Fruit fly (Drosophila melanogaster) whole organism, embryonic: ENCODE results near the gene MESK4.

Experiments used
- Asciz ChIP-seq: fragments of 200-800 bp; sonication (Bioruptor generic); optimal IDR thresholded peaks from 2 replicates; lab custom pipeline; 2017; ENCODE audit warnings: missing biosample characterization, mild to moderate bottlenecking, missing genetic modification characterization, missing genetic modification reagents
- Atf3 ChIP-seq: fragments of 200-800 bp; sonication (Bioruptor generic); optimal IDR thresholded peaks from 3 replicates; lab custom pipeline; 2016; ENCODE audit warnings: missing biosample characterization, missing genetic modification characterization
- CG10209 ChIP-seq: fragments of 200-800 bp; sonication (Bioruptor generic); optimal IDR thresholded peaks from 3 replicates; lab custom pipeline; 2017; ENCODE audit warnings: missing biosample characterization, mild to moderate bottlenecking, missing genetic modification characterization, missing genetic modification reagents
- CG10462 ChIP-seq: fragments of 200-800 bp; sonication (Bioruptor generic); optimal IDR thresholded peaks from 2 replicates; lab custom pipeline; 2016; ENCODE audit warnings: missing biosample characterization, missing genetic modification characterization
- CG12071 ChIP-seq: fragments of 200-800 bp; sonication (Bioruptor generic); optimal IDR thresholded peaks from 3 replicates; lab custom pipeline; 2018; ENCODE audit warnings: missing biosample characterization, mild to moderate bottlenecking, missing genetic modification characterization
- CG12219 ChIP-seq: fragments of 200-800 bp; sonication (Bioruptor generic); optimal IDR thresholded peaks from 3 replicates; lab custom pipeline; 2018; ENCODE audit warnings: missing biosample characterization, mild to moderate bottlenecking, missing genetic modification characterization
- CG12942 ChIP-seq: fragments of 200-800 bp; sonication (Bioruptor generic); optimal IDR thresholded peaks from 3 replicates; lab custom pipeline; 2016; ENCODE audit warnings: missing biosample characterization, missing genetic modification characterization
- CG14441 ChIP-seq: fragments of 200-800 bp; sonication (Bioruptor generic); IDR thresholded peaks from 2 replicates; pipeline ENCODE4 v1.3.6; 2022; ENCODE audit warnings: missing biosample characterization, missing genetic modification characterization
- CG15011 ChIP-seq: fragments of 200-800 bp; sonication (Bioruptor generic); optimal IDR thresholded peaks from 3 replicates; lab custom pipeline; 2018; ENCODE audit warnings: missing biosample characterization, mild to moderate bottlenecking, missing genetic modification characterization
- CG16863 ChIP-seq: fragments of 200-800 bp; sonication (Bioruptor generic); optimal IDR thresholded peaks from 3 replicates; lab custom pipeline; 2016; ENCODE audit warnings: missing biosample characterization, missing genetic modification characterization
- CG17361 ChIP-seq: fragments of 200-800 bp; sonication (Bioruptor generic); IDR thresholded peaks from 3 replicates; pipeline ENCODE4 v1.3.6; 2022; ENCODE audit warnings: missing biosample characterization, missing genetic modification characterization
- CG17385 ChIP-seq: fragments of 200-800 bp; sonication (Bioruptor generic); optimal IDR thresholded peaks from 3 replicates; lab custom pipeline; 2018; ENCODE audit warnings: missing biosample characterization, mild to moderate bottlenecking, missing genetic modification characterization
- CG18011 ChIP-seq: fragments of 200-800 bp; sonication (Bioruptor generic); optimal IDR thresholded peaks from 2 replicates; lab custom pipeline; 2017; ENCODE audit warnings: missing biosample characterization, missing genetic modification characterization, mild to moderate bottlenecking, moderate library complexity, missing genotype
- CG18599 ChIP-seq: fragments of 200-800 bp; sonication (Bioruptor generic); optimal IDR thresholded peaks from 3 replicates; lab custom pipeline; 2017; ENCODE audit warnings: missing biosample characterization, missing genetic modification characterization, mild to moderate bottlenecking, moderate library complexity, missing genetic modification reagents
- CG31441 ChIP-seq: fragments of 200-800 bp; sonication (Bioruptor generic); IDR thresholded peaks from 2 replicates; pipeline ENCODE4 v1.3.6; 2022; ENCODE audit warnings: missing biosample characterization, missing genetic modification characterization
- CG32772 ChIP-seq: fragments of 200-800 bp; sonication (Bioruptor generic); IDR thresholded peaks from 2 replicates; pipeline ENCODE4 v1.3.6; 2022; ENCODE audit warnings: missing biosample characterization, missing genetic modification characterization
- CG34224 ChIP-seq: fragments of 200-800 bp; sonication (Bioruptor generic); IDR thresholded peaks from 3 replicates; pipeline ENCODE4 v1.3.6; 2022; ENCODE audit warnings: missing biosample characterization, missing genetic modification characterization; ENCODE audit not compliant: partially characterized antibody
- CG34376 ChIP-seq: fragments of 200-800 bp; sonication (Bioruptor generic); optimal IDR thresholded peaks from 2 replicates; lab custom pipeline; 2018; ENCODE audit warnings: missing biosample characterization, mild to moderate bottlenecking, missing genetic modification characterization
- CG6791 ChIP-seq: fragments of 200-800 bp; sonication (Bioruptor generic); IDR thresholded peaks from 3 replicates; pipeline ENCODE4 v1.3.6; 2022; ENCODE audit warnings: missing biosample characterization, missing genetic modification characterization; ENCODE audit not compliant: partially characterized antibody
- CG7987 ChIP-seq: fragments of 200-800 bp; sonication (Bioruptor generic); optimal IDR thresholded peaks from 2 replicates; lab custom pipeline; 2018; ENCODE audit warnings: missing biosample characterization, mild to moderate bottlenecking, missing genetic modification characterization, moderate library complexity
- CG8290 ChIP-seq, 3 experiments: fragments of 200-800 bp; sonication (Bioruptor generic); optimal IDR thresholded peaks; 2 replicates each; lab custom pipeline; 2016 to 2019; ENCODE audit warnings: missing biosample characterization in 3 of 3, missing genetic modification characterization in 3 of 3, mild to moderate bottlenecking in 2 of 3, moderate library complexity in 1 of 3
- CTCF ChIP-seq: fragments of 200-800 bp; sonication (Bioruptor generic); optimal IDR thresholded peaks from 2 replicates; lab custom pipeline; 2017; ENCODE audit warnings: missing biosample characterization, mild to moderate bottlenecking, missing genetic modification characterization, moderate library complexity
- D ChIP-seq, 2 experiments: fragments of 200-800 bp in 1 of 2; fragments of >200 bp in 1 of 2; sonication (Bioruptor generic) in 1 of 2; optimal IDR thresholded peaks; 2 replicates in 1 of 2; 3 replicates in 1 of 2; lab custom pipeline; 2017; ENCODE audit warnings: mild to moderate bottlenecking in 1 of 2, missing biosample characterization in 1 of 2, missing genetic modification characterization in 1 of 2, missing genetic modification reagents in 1 of 2
- Fer2 ChIP-seq: fragments of 200-800 bp; sonication (Bioruptor generic); optimal IDR thresholded peaks from 2 replicates; lab custom pipeline; 2018; ENCODE audit warnings: missing biosample characterization, mild to moderate bottlenecking, missing genetic modification characterization, moderate library complexity
- H15 ChIP-seq: fragments of 200-800 bp; sonication (Bioruptor generic); IDR thresholded peaks from 3 replicates; pipeline ENCODE4 v1.3.6; 2022; ENCODE audit warnings: missing biosample characterization, missing genetic modification characterization
- Hr78 ChIP-seq, 2 experiments: fragments of 200-800 bp in 1 of 2; fragments of >200 bp in 1 of 2; sonication (Bioruptor generic) in 1 of 2; optimal IDR thresholded peaks; 2 replicates each; lab custom pipeline; 2017 to 2019; ENCODE audit warnings: missing biosample characterization in 2 of 2, missing genetic modification characterization in 2 of 2, mild to moderate bottlenecking in 1 of 2, moderate library complexity in 1 of 2
- Lpt ChIP-seq: fragments of >200 bp; optimal IDR thresholded peaks from 2 replicates; lab custom pipeline; 2018; ENCODE audit warnings: missing biosample characterization, missing genetic modification characterization
- Med ChIP-seq: fragments of 200-800 bp; sonication (Bioruptor generic); peaks from one replicate; lab custom pipeline; 2016; ENCODE audit warnings: missing biosample characterization, missing genetic modification characterization, mild to moderate bottlenecking, inconsistent platforms, moderate library complexity
- NFAT ChIP-seq: fragments of 200-800 bp; sonication (Bioruptor generic); IDR thresholded peaks from 2 replicates; pipeline ENCODE4 v1.3.6; 2022; ENCODE audit warnings: missing biosample characterization, missing genetic modification characterization
- Nf-YC ChIP-seq: fragments of 200-800 bp; optimal IDR thresholded peaks from 3 replicates; lab custom pipeline; 2019; ENCODE audit warnings: missing biosample characterization, mild to moderate bottlenecking, missing genetic modification characterization, moderate library complexity
- Pdp1 ChIP-seq, 2 experiments: fragments of 200-800 bp; sonication (Bioruptor generic); optimal IDR thresholded peaks; 3 replicates each; lab custom pipeline; 2016; ENCODE audit warnings: missing biosample characterization in 2 of 2, missing genetic modification characterization in 2 of 2, mild to moderate bottlenecking in 1 of 2, moderate library complexity in 1 of 2
- Taf1 ChIP-seq: fragments of 200-800 bp; sonication (Bioruptor generic); IDR thresholded peaks from 2 replicates; pipeline ENCODE4 v1.3.6; 2022; ENCODE audit warnings: missing biosample characterization, missing genetic modification characterization
- cwo ChIP-seq: fragments of 200-800 bp; sonication (Bioruptor generic); optimal IDR thresholded peaks from 3 replicates; lab custom pipeline; 2017; ENCODE audit warnings: missing biosample characterization, missing genetic modification characterization, mild to moderate bottlenecking, moderate library complexity, missing genetic modification reagents
- eve ChIP-seq, 2 experiments: fragments of >200 bp; optimal IDR thresholded peaks; 2 replicates each; lab custom pipeline; 2017; ENCODE audit warnings: missing biosample characterization in 2 of 2, missing genetic modification characterization in 2 of 2
- gce ChIP-seq: fragments of 200-800 bp; sonication (Bioruptor generic); IDR thresholded peaks from 3 replicates; pipeline ENCODE4 v1.3.6; 2022; ENCODE audit warnings: missing biosample characterization, missing genetic modification characterization
- gro ChIP-seq: fragments of 200-800 bp; sonication (Bioruptor generic); optimal IDR thresholded peaks from 2 replicates; lab custom pipeline; 2016; ENCODE audit warnings: missing biosample characterization, missing genetic modification characterization
- jumu ChIP-seq: fragments of 200-800 bp; sonication (Bioruptor generic); optimal IDR thresholded peaks from 3 replicates; lab custom pipeline; 2016; ENCODE audit warnings: missing biosample characterization, missing genetic modification characterization
- kay ChIP-seq: fragments of 200-800 bp; sonication (Bioruptor generic); optimal IDR thresholded peaks from 2 replicates; lab custom pipeline; 2016; ENCODE audit warnings: missing biosample characterization, missing genetic modification characterization
- lab ChIP-seq: fragments of 200-800 bp; sonication (Bioruptor generic); optimal IDR thresholded peaks from 3 replicates; lab custom pipeline; 2017; ENCODE audit warnings: missing biosample characterization, missing genetic modification characterization, mild to moderate bottlenecking, moderate library complexity, missing genetic modification reagents
- lbe ChIP-seq: fragments of 200-800 bp; sonication (Bioruptor generic); optimal IDR thresholded peaks from 2 replicates; lab custom pipeline; 2016; ENCODE audit warnings: missing biosample characterization, mild to moderate bottlenecking, missing genetic modification characterization
- nom ChIP-seq: fragments of 200-800 bp; sonication (Bioruptor generic); optimal IDR thresholded peaks from 2 replicates; lab custom pipeline; 2017; ENCODE audit warnings: missing biosample characterization, missing genetic modification characterization, mild to moderate bottlenecking, moderate library complexity, missing genetic modification reagents
- onecut ChIP-seq: fragments of 200-800 bp; sonication (Bioruptor generic); IDR thresholded peaks from 2 replicates; pipeline ENCODE4 v1.3.6; 2022; ENCODE audit warnings: missing biosample characterization, missing genetic modification characterization
- pzg ChIP-seq: fragments of 200-800 bp; sonication (Bioruptor generic); optimal IDR thresholded peaks from 3 replicates; lab custom pipeline; 2018; ENCODE audit warnings: missing biosample characterization, mild to moderate bottlenecking, missing genetic modification characterization, moderate library complexity
- scrt ChIP-seq: fragments of 200-800 bp; sonication (Bioruptor generic); optimal IDR thresholded peaks from 2 replicates; lab custom pipeline; 2018; ENCODE audit warnings: missing biosample characterization, mild to moderate bottlenecking, missing genetic modification characterization, moderate library complexity
- sd ChIP-seq: fragments of 200-800 bp; sonication (Bioruptor generic); optimal IDR thresholded peaks from 3 replicates; lab custom pipeline; 2018; ENCODE audit warnings: missing biosample characterization, mild to moderate bottlenecking, missing genetic modification characterization, moderate library complexity
- sr ChIP-seq: fragments of 200-800 bp; sonication (Bioruptor generic); IDR thresholded peaks from 3 replicates; pipeline ENCODE4 v1.3.6; 2022; ENCODE audit warnings: missing biosample characterization, missing genetic modification characterization
- toy ChIP-seq: fragments of 200-800 bp; sonication (Bioruptor generic); IDR thresholded peaks from 2 replicates; pipeline ENCODE4 v1.3.6; 2022; ENCODE audit warnings: missing biosample characterization, missing genetic modification characterization
- trem ChIP-seq: fragments of 200-800 bp; optimal IDR thresholded peaks from 3 replicates; lab custom pipeline; 2019; ENCODE audit warnings: missing biosample characterization, mild to moderate bottlenecking, missing genetic modification characterization, moderate library complexity
- unc-4 ChIP-seq: fragments of 200-800 bp; sonication (Bioruptor generic); IDR thresholded peaks from 2 replicates; pipeline ENCODE4 v1.3.6; 2022; ENCODE audit warnings: missing biosample characterization, missing genetic modification characterization; ENCODE audit not compliant: partially characterized antibody

MESK4 gene

dm6 chr3R:16982108-16982707, 6.4 kb upstream of the MESK4 start, which contains the start of gene AhcyL2 (continued):
- peak; percentile 48 for TF ChIP-seq lab (GFP tag; lab: Kevin White, UChicago)
- TF ChIP-seq CG34376 (GFP tag; lab: Kevin White, UChicago) = peak; percentile 91
- TF ChIP-seq CG14441 = 0 out of 2 replicates have a peak, but pooled peaks have one; percentile 38
- no peak for TF ChIP-seq CG16863 (GFP tag; lab: Kevin White, UChicago)
- no peak for TF ChIP-seq CG12219 (GFP tag; lab: Kevin White, UChicago)
- peak in 1 of 2 experiments; percentile 27 for TF ChIP-seq eve (GFP tag; optimal IDR thresholded peaks at IDR 0.05; lab: Kevin White, UChicago)
- peak; percentile 14 for TF ChIP-seq CG18599 (GFP tag; lab: Kevin White, UChicago)
- no peak for TF ChIP-seq CG31441 (GFP tag; lab: Robert Waterston, UW)
- peak in 1 of 2 experiments; percentile 95 for TF ChIP-seq Hr78 (GFP tag; optimal IDR thresholded peaks at IDR 0.05; lab: Kevin White, UChicago)
- no peak for TF ChIP-seq D (optimal IDR thresholded peaks at IDR 0.05; lab: Kevin White, UChicago)
- TF ChIP-seq D (GFP tag; optimal IDR thresholded peaks at IDR 0.05; lab: Kevin White, UChicago) = no peak
- TF ChIP-seq Taf1 (GFP tag; lab: Robert Waterston, UW) = no peak
- TF ChIP-seq CG10462 (GFP tag; lab: Kevin White, UChicago) = no peak
- no peak for TF ChIP-seq CG32772 (GFP tag; lab: Robert Waterston, UW)
- TF ChIP-seq lbe (GFP tag; lab: Kevin White, UChicago) = peak; percentile 3
- TF ChIP-seq cwo = peak; percentile 42
- peak; percentile 60 for TF ChIP-seq sd (tag; lab: Kevin White, UChicago)
- TF ChIP-seq CG8290 (GFP tag; optimal IDR thresholded peaks at IDR 0.05; lab: Kevin White, UChicago) = no peak
- peak in 1 of 2 experiments; percentile 6 for TF ChIP-seq CG8290 (tag; optimal IDR thresholded peaks at IDR 0.05; lab: Kevin White, UChicago)
- peak; percentile 18 for TF ChIP-seq CG12071 (GFP tag; lab: Kevin White, UChicago)
- peak; percentile 24 for TF ChIP-seq nom (GFP tag; lab: Kevin White, UChicago)
- no peak for TF ChIP-seq NFAT (GFP tag; lab: Robert Waterston, UW)
- TF ChIP-seq onecut (GFP tag; lab: Robert Waterston, UW) = 0 out of 2 replicates have a peak, but pooled peaks have one; percentile 13
- no peak for TF ChIP-seq H15 (GFP tag; lab: Robert Waterston, UW)
- TF ChIP-seq CG12942 (GFP tag; lab: Kevin White, UChicago) = no peak
- peak in 1 of 2 experiments; percentile 61 for TF ChIP-seq Pdp1 (GFP tag; optimal IDR thresholded peaks at IDR 0.05; lab: Kevin White, UChicago)
- TF ChIP-seq gce (GFP tag; lab: Robert Waterston, UW) = no peak
- no peak for TF ChIP-seq sr (GFP tag; lab: Robert Waterston, UW)
- TF ChIP-seq CG17361 (GFP tag; lab: Robert Waterston, UW) = no peak
- no peak for TF ChIP-seq toy
- TF ChIP-seq Fer2 (tag; lab: Kevin White, UChicago) = no peak
- no peak for TF ChIP-seq CG34224
- TF ChIP-seq unc-4 (GFP tag; lab: Robert Waterston, UW) = no peak
- TF ChIP-seq CG15011 = no peak
- TF ChIP-seq Nf-YC (tag; lab: Kevin White, UChicago) = no peak
- peak; percentile 60 for TF ChIP-seq kay (GFP tag; lab: Kevin White, UChicago)
- no peak for TF ChIP-seq CG6791 (GFP tag; lab: Robert Waterston, UW)
- peak; percentile 6 for TF ChIP-seq CG17385 (GFP tag; lab: Kevin White, UChicago)
- no peak for TF ChIP-seq Lpt (GFP tag; lab: Kevin White, UChicago)
- TF ChIP-seq Med (GFP tag; lab: Kevin White, UChicago) = peak; percentile 47
- no peak for TF ChIP-seq scrt (GFP tag; lab: Kevin White, UChicago)
- TF ChIP-seq Atf3 (GFP tag; lab: Kevin White, UChicago) = no peak
- peak; percentile 0 for TF ChIP-seq Asciz
- no peak for TF ChIP-seq pzg (GFP tag; lab: Kevin White, UChicago)
- no peak for TF ChIP-seq CG10209 (GFP tag; lab: Kevin White, UChicago)
- peak; percentile 58 for TF ChIP-seq gro (GFP tag; lab: Kevin White, UChicago)
- TF ChIP-seq trem (tag; lab: Kevin White, UChicago) = no peak
- no peak for TF ChIP-seq CG18011
- TF ChIP-seq CG7987 (GFP tag; lab: Kevin White, UChicago) = peak; percentile 87
- no peak for TF ChIP-seq jumu (GFP tag; lab: Kevin White, UChicago)
- TF ChIP-seq CTCF (GFP tag; lab: Kevin White, UChicago) = no peak
